Fruit fly (Drosophila melanogaster): ENCODE measurements around the gene eEF1gamma.
A peak's percentile ranks its signal among the peaks of the same experiment; 100 is the strongest.

The eEF1gamma gene

dm6 chr3R:29207996-29208395 is 12.0 kb upstream of the eEF1gamma start (continued):
- TF ChIP-seq CG15269 (tag; optimal IDR thresholded peaks at IDR 0.05) (peak; percentile 83), dati (GFP tag; IDR thresholded peaks at IDR 0.05) (no peak), CG18764 (GFP tag; optimal IDR thresholded peaks at IDR 0.05) (peak; percentile 35), Gug (GFP tag; IDR thresholded peaks at IDR 0.05) (no peak; the same call in 3 of the 4 replicates), Camta (GFP tag; optimal IDR thresholded peaks at IDR 0.05) (peak; percentile 30), vnd (GFP tag; IDR thresholded peaks at IDR 0.05; ENCODE audit: partially characterized antibody) (no peak), Oaz (GFP tag; IDR thresholded peaks at IDR 0.05) (peak; percentile 36; the same call in 1 of the 2 replicates), caup (GFP tag; optimal IDR thresholded peaks at IDR 0.05; ENCODE audit: severe bottlenecking) (peak; percentile 32), nom (GFP tag; optimal IDR thresholded peaks at IDR 0.05) (no peak), Opbp (GFP tag; IDR thresholded peaks at IDR 0.05; ENCODE audit: partially characterized antibody) (no peak), maf-S (GFP tag; optimal IDR thresholded peaks at IDR 0.05) (no peak), H15 (GFP tag; IDR thresholded peaks at IDR 0.05) (peak; percentile 60), CG2875 (GFP tag; optimal IDR thresholded peaks at IDR 0.05) (peak; percentile 63), Dfd (GFP tag; optimal IDR thresholded peaks at IDR 0.05) (no peak), schlank (tag; optimal IDR thresholded peaks at IDR 0.05) (no peak), CG1603 (tag; optimal IDR thresholded peaks at IDR 0.05) (peak; percentile 82), Ssrp (tag; optimal IDR thresholded peaks at IDR 0.05) (peak; percentile 65), CG18476 (GFP tag; optimal IDR thresholded peaks at IDR 0.05) (peak; percentile 43), CG33213 (GFP tag; optimal IDR thresholded peaks at IDR 0.05) (no peak), vfl (GFP tag; optimal IDR thresholded peaks at IDR 0.05) (no peak), Hr51 (GFP tag; optimal IDR thresholded peaks at IDR 0.05) (peak in 1 of 2 experiments; percentile 84), Ets97D (GFP tag; optimal IDR thresholded peaks at IDR 0.05) (no peak), danr (GFP tag; IDR thresholded peaks at IDR 0.05) (peak; percentile 37; the same call in 1 of the 2 replicates), CG4617 (GFP tag; optimal IDR thresholded peaks at IDR 0.05; ENCODE audit: borderline replicate concordance) (peak; percentile 13), abd-A (tag; optimal IDR thresholded peaks at IDR 0.05) (no peak), fru (optimal IDR thresholded peaks at IDR 0.05) (no peak), Jarid2 (GFP tag; optimal IDR thresholded peaks at IDR 0.05) (no peak), z (GFP tag; IDR thresholded peaks at IDR 0.05) (no peak), pros (GFP tag; optimal IDR thresholded peaks at IDR 0.05) (no peak), CG5245 (GFP tag; optimal IDR thresholded peaks at IDR 0.05) (peak; percentile 39), row (GFP tag; IDR thresholded peaks at IDR 0.05) (peak; percentile 69), CG15514 (GFP tag; optimal IDR thresholded peaks at IDR 0.05) (peak; percentile 13), sc (optimal IDR thresholded peaks at IDR 0.05) (no peak), sc (GFP tag; optimal IDR thresholded peaks at IDR 0.05) (peak; percentile 60), gem (tag; optimal IDR thresholded peaks at IDR 0.05) (peak; percentile 87), sna (GFP tag; IDR thresholded peaks at IDR 0.05; ENCODE audit: partially characterized antibody) (no peak), Asciz (GFP tag; optimal IDR thresholded peaks at IDR 0.05) (peak; percentile 66), CG12299 (tag; optimal IDR thresholded peaks at IDR 0.05) (peak; percentile 25), bab2 (GFP tag; optimal IDR thresholded peaks at IDR 0.05) (peak; percentile 33), Trl (optimal IDR thresholded peaks at IDR 0.05) (no peak), Trl (GFP tag; optimal IDR thresholded peaks at IDR 0.05) (peak; percentile 30), Hr39 (optimal IDR thresholded peaks at IDR 0.05) (no peak), rib (GFP tag; IDR thresholded peaks at IDR 0.05) (no peak), CG4404 (GFP tag; IDR thresholded peaks at IDR 0.05) (no peak), CG17361 (GFP tag; IDR thresholded peaks at IDR 0.05) (peak; percentile 62; the same call in 2 of the 3 replicates), aop (GFP tag; IDR thresholded peaks at IDR 0.05) (peak; percentile 26; the same call in 1 of the 2 replicates), CG12155 (GFP tag; optimal IDR thresholded peaks at IDR 0.05) (peak; percentile 24), emc (GFP tag; optimal IDR thresholded peaks at IDR 0.05) (no peak), ftz-f1 (GFP tag; optimal IDR thresholded peaks at IDR 0.05) (no peak), CG16815 (GFP tag; optimal IDR thresholded peaks at IDR 0.05) (no peak), CG4328 (GFP tag; optimal IDR thresholded peaks at IDR 0.05) (no peak), CG17802 (tag; optimal IDR thresholded peaks at IDR 0.05) (peak; percentile 43)

Measured in whole organism, embryonic.